Fruit fly (Drosophila melanogaster) whole organism, prepupa: ENCODE results near the gene Cpr72Eb.

Experiments used
- Blimp-1 ChIP-seq: fragments of 200-800 bp; sonication (Bioruptor generic); optimal IDR thresholded peaks from 3 replicates; lab custom pipeline; 2017; ENCODE audit warnings: missing biosample characterization, missing genetic modification characterization, mild to moderate bottlenecking, moderate library complexity, missing genetic modification reagents
- CG16779 ChIP-seq: fragments of 200-800 bp; sonication (Bioruptor generic); optimal IDR thresholded peaks from 3 replicates; lab custom pipeline; 2017; ENCODE audit warnings: missing biosample characterization, mild to moderate bottlenecking, missing genetic modification characterization
- CG34406 ChIP-seq: fragments of 200-800 bp; sonication (Bioruptor generic); optimal IDR thresholded peaks from 3 replicates; lab custom pipeline; 2016; ENCODE audit warnings: missing biosample characterization, missing genetic modification characterization
- CG8319 ChIP-seq: fragments of 200-800 bp; sonication (Bioruptor generic); optimal IDR thresholded peaks from 3 replicates; lab custom pipeline; 2016; ENCODE audit warnings: missing biosample characterization, missing genetic modification characterization
- Gug ChIP-seq: fragments of 200-800 bp; sonication (Bioruptor generic); IDR thresholded peaks from 2 replicates; pipeline ENCODE4 v1.3.6; 2022; ENCODE audit warnings: missing biosample characterization, missing genetic modification characterization
- Sox15 ChIP-seq: fragments of 200-800 bp; sonication (Bioruptor generic); optimal IDR thresholded peaks from 3 replicates; lab custom pipeline; 2016; ENCODE audit warnings: missing biosample characterization, missing genetic modification characterization
- fd59A ChIP-seq: fragments of 200-800 bp; sonication (Bioruptor generic); optimal IDR thresholded peaks from 2 replicates; lab custom pipeline; 2017; ENCODE audit warnings: missing biosample characterization, mild to moderate bottlenecking, missing genetic modification characterization, missing genetic modification reagents
- spab ChIP-seq: fragments of 200-800 bp; sonication (Bioruptor generic); optimal IDR thresholded peaks from 2 replicates; lab custom pipeline; 2017; ENCODE audit warnings: missing biosample characterization, mild to moderate bottlenecking, missing genetic modification characterization, missing genetic modification reagents

DNA sequence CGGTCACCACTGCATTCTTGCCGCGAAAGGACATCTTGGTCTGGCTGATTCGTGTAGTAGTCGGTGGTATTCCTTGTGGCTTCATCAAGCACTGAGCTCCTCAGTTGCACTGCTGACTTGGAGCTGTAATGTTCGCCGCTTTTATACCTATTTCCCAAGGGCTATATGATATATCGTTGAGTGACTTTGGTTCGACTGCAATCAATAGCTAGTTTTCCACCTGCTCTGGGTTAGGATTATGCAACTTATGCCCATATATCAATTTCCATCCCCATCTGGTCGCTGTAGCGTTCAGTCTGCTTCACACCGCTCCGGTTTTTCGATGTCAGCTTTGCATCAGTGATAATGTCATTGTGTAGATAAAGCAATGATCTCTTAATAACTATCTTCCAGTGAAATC, 10.5 kb upstream of the Cpr72Eb start, which contains the start of gene Pdh:
- no peak for TF ChIP-seq CG16779
- TF ChIP-seq Gug (GFP tag; lab: Robert Waterston, UW): no peak
- TF ChIP-seq CG8319 (GFP tag; lab: Kevin White, UChicago): no peak
- no peak for TF ChIP-seq CG34406 (GFP tag; lab: Kevin White, UChicago)
- no peak for TF ChIP-seq Sox15 (GFP tag; lab: Kevin White, UChicago)
- TF ChIP-seq spab (GFP tag; lab: Kevin White, UChicago): no peak
- TF ChIP-seq fd59A (GFP tag; lab: Kevin White, UChicago): no peak
- no peak for TF ChIP-seq Blimp-1 (GFP tag; lab: Kevin White, UChicago)
